Fruit fly (Drosophila melanogaster) whole organism, embryonic: Measurements from ENCODE around the gene Nup98-96.
A peak's percentile ranks its signal among the peaks of the same experiment; 100 is the strongest.

ENCODE experiments used
- Ada2b ChIP-seq: fragments of 200-800 bp; sonication (Bioruptor generic); IDR thresholded peaks from 2 replicates; pipeline ENCODE4 v1.3.6; 2022; ENCODE audit warnings: missing biosample characterization, missing genetic modification characterization
- Adf1 ChIP-seq: fragments of 200-800 bp; sonication (Bioruptor generic); IDR thresholded peaks from 2 replicates; pipeline ENCODE4 v1.3.6; 2022; ENCODE audit warnings: missing biosample characterization, missing genetic modification characterization
- CG10321 ChIP-seq: fragments of 200-800 bp; sonication (Bioruptor generic); IDR thresholded peaks from 2 replicates; pipeline ENCODE4 v1.3.6; 2022; ENCODE audit warnings: missing biosample characterization, missing genetic modification characterization
- CG10462 ChIP-seq: fragments of 200-800 bp; sonication (Bioruptor generic); optimal IDR thresholded peaks from 2 replicates; lab custom pipeline; 2016; ENCODE audit warnings: missing biosample characterization, missing genetic modification characterization
- CG10959 ChIP-seq: fragments of 200-800 bp; sonication (Bioruptor generic); IDR thresholded peaks from 2 replicates; pipeline ENCODE4 v1.3.6; 2022; ENCODE audit warnings: missing biosample characterization, missing genetic modification characterization
- CG11085 ChIP-seq: fragments of 200-800 bp; sonication (Bioruptor generic); IDR thresholded peaks from 2 replicates; pipeline ENCODE4 v1.3.6; 2022; ENCODE audit warnings: missing biosample characterization, missing genetic modification characterization
- CG11560 ChIP-seq: fragments of 200-800 bp; sonication (Bioruptor generic); IDR thresholded peaks from 3 replicates; pipeline ENCODE4 v1.3.6; 2022; ENCODE audit warnings: missing biosample characterization, missing genetic modification characterization
- CG12155 ChIP-seq: fragments of 200-800 bp; sonication (Bioruptor generic); optimal IDR thresholded peaks from 3 replicates; lab custom pipeline; 2016; ENCODE audit warnings: missing biosample characterization, missing genetic modification characterization
- CG12659 ChIP-seq: fragments of 200-800 bp; sonication (Bioruptor generic); optimal IDR thresholded peaks from 3 replicates; lab custom pipeline; 2017; ENCODE audit warnings: mild to moderate bottlenecking, missing biosample characterization, missing genetic modification reagents, missing genetic modification characterization
- CG13287 ChIP-seq: fragments of 200-800 bp; sonication (Bioruptor generic); IDR thresholded peaks from 2 replicates; pipeline ENCODE4 v1.3.6; 2022; ENCODE audit warnings: missing biosample characterization, missing genetic modification characterization; ENCODE audit not compliant: partially characterized antibody
- CG13624 ChIP-seq: fragments of 200-800 bp; sonication (Bioruptor generic); optimal IDR thresholded peaks from 2 replicates; lab custom pipeline; 2016; ENCODE audit warnings: missing biosample characterization, missing genetic modification characterization
- CG14014 ChIP-seq: fragments of 200-800 bp; sonication (Bioruptor generic); IDR thresholded peaks from 2 replicates; pipeline ENCODE4 v1.3.6; 2022; ENCODE audit warnings: missing biosample characterization, missing genetic modification characterization
- CG34224 ChIP-seq: fragments of 200-800 bp; sonication (Bioruptor generic); IDR thresholded peaks from 3 replicates; pipeline ENCODE4 v1.3.6; 2022; ENCODE audit warnings: missing biosample characterization, missing genetic modification characterization; ENCODE audit not compliant: partially characterized antibody
- CG3838 ChIP-seq: fragments of 200-800 bp; sonication (Bioruptor generic); optimal IDR thresholded peaks from 3 replicates; lab custom pipeline; 2016; ENCODE audit warnings: missing biosample characterization, missing genetic modification characterization
- CG4360 ChIP-seq: fragments of 200-800 bp; sonication (Bioruptor generic); IDR thresholded peaks from 2 replicates; pipeline ENCODE4 v1.3.6; 2022; ENCODE audit warnings: missing biosample characterization, missing genetic modification characterization
- CG4404 ChIP-seq: fragments of 200-800 bp; sonication (Bioruptor generic); IDR thresholded peaks from 2 replicates; pipeline ENCODE4 v1.3.6; 2022; ENCODE audit warnings: missing biosample characterization, missing genetic modification characterization
- CG5245 ChIP-seq: fragments of 200-800 bp; sonication (Bioruptor generic); optimal IDR thresholded peaks from 3 replicates; lab custom pipeline; 2016; ENCODE audit warnings: missing biosample characterization, missing genetic modification characterization
- CG7556 ChIP-seq: fragments of 200-800 bp; sonication (Bioruptor generic); optimal IDR thresholded peaks from 2 replicates; lab custom pipeline; 2017; ENCODE audit warnings: missing biosample characterization, mild to moderate bottlenecking, missing genetic modification characterization
- CG7786 ChIP-seq: fragments of 200-800 bp; sonication (Bioruptor generic); optimal IDR thresholded peaks from 2 replicates; lab custom pipeline; 2016; ENCODE audit warnings: missing biosample characterization, missing genetic modification characterization
- CG7963 ChIP-seq: fragments of 200-800 bp; sonication (Bioruptor generic); IDR thresholded peaks from 3 replicates; pipeline ENCODE4 v1.3.6; 2022; ENCODE audit warnings: missing biosample characterization, missing genetic modification characterization; ENCODE audit not compliant: partially characterized antibody
- CG9609 ChIP-seq: fragments of 200-800 bp; sonication (Bioruptor generic); optimal IDR thresholded peaks from 3 replicates; lab custom pipeline; 2016; ENCODE audit warnings: missing biosample characterization, missing genetic modification characterization
- CG9797 ChIP-seq: fragments of 200-800 bp; sonication (Bioruptor generic); optimal IDR thresholded peaks from 3 replicates; lab custom pipeline; 2018; ENCODE audit warnings: missing biosample characterization, mild to moderate bottlenecking, missing genetic modification characterization
- CHES-1-like ChIP-seq: fragments of 200-800 bp; sonication (Bioruptor generic); optimal IDR thresholded peaks from 2 replicates; lab custom pipeline; 2016; ENCODE audit warnings: missing biosample characterization, missing genetic modification characterization
- Camta ChIP-seq: fragments of 200-800 bp; sonication (Bioruptor generic); optimal IDR thresholded peaks from 2 replicates; lab custom pipeline; 2016; ENCODE audit warnings: missing biosample characterization, missing genetic modification characterization
- Dbx ChIP-seq: fragments of 200-800 bp; sonication (Bioruptor generic); IDR thresholded peaks from 3 replicates; pipeline ENCODE4 v1.3.6; 2022; ENCODE audit warnings: missing biosample characterization, missing genetic modification characterization
- Dref ChIP-seq: fragments of 200-800 bp; sonication (Bioruptor generic); IDR thresholded peaks from 2 replicates; pipeline ENCODE4 v1.3.6; 2022; ENCODE audit warnings: missing biosample characterization, missing genetic modification characterization
- E2f2 ChIP-seq: fragments of 200-800 bp; sonication (Bioruptor generic); IDR thresholded peaks from 2 replicates; pipeline ENCODE4 v1.3.6; 2022; ENCODE audit warnings: missing biosample characterization, missing genetic modification characterization
- Eip74EF ChIP-seq, 2 experiments: fragments of 200-800 bp in 1 of 2; fragments of >200 bp in 1 of 2; sonication (Bioruptor generic) in 1 of 2; optimal IDR thresholded peaks; 2 replicates each; lab custom pipeline; 2017 to 2019; ENCODE audit warnings: missing biosample characterization in 2 of 2, missing genetic modification characterization in 2 of 2, mild to moderate bottlenecking in 1 of 2, moderate library complexity in 1 of 2
- Ets97D ChIP-seq: fragments of 200-800 bp; sonication (Bioruptor generic); optimal IDR thresholded peaks from 3 replicates; lab custom pipeline; 2016; ENCODE audit warnings: missing biosample characterization, missing genetic modification characterization
- Jarid2 ChIP-seq: fragments of 200-800 bp; sonication (Bioruptor generic); optimal IDR thresholded peaks from 3 replicates; lab custom pipeline; 2017; ENCODE audit warnings: mild to moderate bottlenecking, missing biosample characterization, missing genetic modification reagents, missing genetic modification characterization
- Lpt ChIP-seq: fragments of >200 bp; optimal IDR thresholded peaks from 2 replicates; lab custom pipeline; 2018; ENCODE audit warnings: missing biosample characterization, missing genetic modification characterization
- MBD-R2 ChIP-seq: fragments of 200-800 bp; sonication (Bioruptor generic); IDR thresholded peaks from 2 replicates; pipeline ENCODE4 v1.3.6; 2022; ENCODE audit warnings: missing biosample characterization, missing genetic modification characterization
- MESR4 ChIP-seq: fragments of 200-800 bp; sonication (Bioruptor generic); optimal IDR thresholded peaks from 2 replicates; lab custom pipeline; 2018; ENCODE audit warnings: missing biosample characterization, mild to moderate bottlenecking, missing genetic modification characterization, moderate library complexity
- Mad ChIP-seq: fragments of 200-800 bp; sonication (Bioruptor generic); optimal IDR thresholded peaks from 2 replicates; lab custom pipeline; 2016; ENCODE audit warnings: missing biosample characterization, missing genetic modification characterization
- Trl ChIP-seq, 3 experiments: fragments of >200 bp in 2 of 3; fragments of 200-800 bp in 1 of 3; sonication (Bioruptor generic) in 1 of 3; optimal IDR thresholded peaks; 2 replicates in 1 of 3; 3 replicates in 2 of 3; lab custom pipeline; 2016 to 2017; ENCODE audit warnings: missing biosample characterization in 1 of 3, missing genetic modification characterization in 1 of 3
- chm ChIP-seq: fragments of 200-800 bp; sonication (Bioruptor generic); IDR thresholded peaks from 2 replicates; pipeline ENCODE4 v1.3.6; 2022; ENCODE audit warnings: missing biosample characterization, missing genetic modification characterization
- ci ChIP-seq: fragments of 200-800 bp; sonication (Bioruptor generic); IDR thresholded peaks from 3 replicates; pipeline ENCODE4 v1.3.6; 2022; ENCODE audit warnings: missing biosample characterization, missing genetic modification characterization
- dpn ChIP-seq, 2 experiments: fragments of 200-800 bp; sonication (Bioruptor generic); optimal IDR thresholded peaks; 3 replicates each; lab custom pipeline; 2016; ENCODE audit warnings: missing biosample characterization in 2 of 2, missing genetic modification characterization in 2 of 2
- eyg ChIP-seq: fragments of 200-800 bp; sonication (Bioruptor generic); optimal IDR thresholded peaks from 3 replicates; lab custom pipeline; 2016; ENCODE audit warnings: missing biosample characterization, missing genetic modification characterization
- grn ChIP-seq: fragments of 200-800 bp; sonication (Bioruptor generic); optimal IDR thresholded peaks from 3 replicates; lab custom pipeline; 2017; ENCODE audit warnings: missing biosample characterization, missing genetic modification characterization
- hkb ChIP-seq, 2 experiments: fragments of 200-800 bp in 1 of 2; fragments of >200 bp in 1 of 2; sonication (Bioruptor generic) in 1 of 2; IDR thresholded peaks in 1 of 2; optimal IDR thresholded peaks in 1 of 2; 2 replicates each; pipeline versions ENCODE4 v1.3.6 to Lab custom; 2017 to 2022; ENCODE audit warnings: missing biosample characterization in 1 of 2, missing genetic modification characterization in 1 of 2
- lbe ChIP-seq: fragments of 200-800 bp; sonication (Bioruptor generic); optimal IDR thresholded peaks from 2 replicates; lab custom pipeline; 2016; ENCODE audit warnings: missing biosample characterization, mild to moderate bottlenecking, missing genetic modification characterization
- maf-S ChIP-seq: fragments of 200-800 bp; sonication (Bioruptor generic); optimal IDR thresholded peaks from 2 replicates; lab custom pipeline; 2016; ENCODE audit warnings: missing biosample characterization, missing genetic modification characterization
- nom ChIP-seq: fragments of 200-800 bp; sonication (Bioruptor generic); optimal IDR thresholded peaks from 2 replicates; lab custom pipeline; 2017; ENCODE audit warnings: missing biosample characterization, missing genetic modification characterization, mild to moderate bottlenecking, moderate library complexity, missing genetic modification reagents
- onecut ChIP-seq: fragments of 200-800 bp; sonication (Bioruptor generic); IDR thresholded peaks from 2 replicates; pipeline ENCODE4 v1.3.6; 2022; ENCODE audit warnings: missing biosample characterization, missing genetic modification characterization
- pb ChIP-seq: fragments of 200-800 bp; sonication (Bioruptor generic); optimal IDR thresholded peaks from 3 replicates; lab custom pipeline; 2016; ENCODE audit warnings: missing biosample characterization, missing genetic modification characterization
- pho ChIP-seq: fragments of 200-800 bp; sonication (Bioruptor generic); optimal IDR thresholded peaks from 2 replicates; lab custom pipeline; 2016; ENCODE audit warnings: missing biosample characterization, missing genetic modification characterization
- pita ChIP-seq: fragments of 200-800 bp; sonication (Bioruptor generic); optimal IDR thresholded peaks from 2 replicates; lab custom pipeline; 2017; ENCODE audit warnings: missing biosample characterization, mild to moderate bottlenecking, missing genetic modification characterization
- pum ChIP-seq: fragments of 200-800 bp; sonication (Bioruptor generic); optimal IDR thresholded peaks from 2 replicates; lab custom pipeline; 2016; ENCODE audit warnings: missing biosample characterization, missing genetic modification characterization
- slbo ChIP-seq: fragments of 200-800 bp; sonication (Bioruptor generic); IDR thresholded peaks from 2 replicates; pipeline ENCODE4 v1.3.6; 2022; ENCODE audit warnings: missing biosample characterization, missing genetic modification characterization
- zen ChIP-seq: fragments of 200-800 bp; sonication (Bioruptor generic); optimal IDR thresholded peaks from 3 replicates; lab custom pipeline; 2018; ENCODE audit warnings: missing biosample characterization, mild to moderate bottlenecking, missing genetic modification characterization, moderate library complexity

Gene Nup98-96

DNA sequence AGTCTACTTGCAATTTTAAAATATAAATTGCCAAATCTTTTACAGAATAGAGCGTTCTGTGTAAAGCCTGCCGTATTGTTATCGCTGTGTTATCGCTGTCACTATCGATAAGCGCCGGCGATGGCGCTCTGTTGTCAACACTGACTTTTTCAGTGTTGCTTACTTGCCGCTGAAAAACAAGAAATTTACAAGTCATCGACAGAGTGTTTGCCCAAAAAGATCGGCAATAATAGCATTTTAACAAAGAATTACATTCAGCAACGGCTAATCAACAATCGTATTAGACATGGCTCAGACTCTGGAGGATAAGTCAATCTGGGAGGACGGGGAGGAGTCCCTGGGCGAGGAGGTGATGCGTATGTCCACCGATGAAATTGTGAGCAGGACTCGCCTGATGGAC, 28.7 kb downstream of the Nup98-96 start, which contains the start of the genes RanBP3 and Rpt5 (continued):
- TF ChIP-seq lbe (GFP tag; lab: Kevin White, UChicago): peak; percentile 78
- TF ChIP-seq CHES-1-like (GFP tag; lab: Kevin White, UChicago): peak; percentile 86
- TF ChIP-seq CG13287 (GFP tag; lab: Robert Waterston, UW): peak; percentile 88
- no peak for TF ChIP-seq pita (GFP tag; lab: Kevin White, UChicago)
- TF ChIP-seq Adf1 (GFP tag; lab: Robert Waterston, UW): peak; percentile 47
- TF ChIP-seq CG10321 (GFP tag; lab: Robert Waterston, UW): no peak
- peak; percentile 82 for TF ChIP-seq CG12659
- peak; percentile 36 for TF ChIP-seq pb (GFP tag; lab: Kevin White, UChicago)
- TF ChIP-seq Ets97D (GFP tag; lab: Kevin White, UChicago): peak; percentile 72
- no peak for TF ChIP-seq Ada2b (GFP tag; lab: Robert Waterston, UW)
- TF ChIP-seq CG9609 (GFP tag; lab: Kevin White, UChicago): peak; percentile 59
- TF ChIP-seq onecut (GFP tag; lab: Robert Waterston, UW): peak; percentile 27; the same call in 1 of the 2 replicates
- TF ChIP-seq CG12155: peak; percentile 61
- TF ChIP-seq Eip74EF (GFP tag; optimal IDR thresholded peaks at IDR 0.05; lab: Kevin White, UChicago): no peak
- TF ChIP-seq eyg (GFP tag; lab: Kevin White, UChicago): peak; percentile 40
- TF ChIP-seq nom (GFP tag; lab: Kevin White, UChicago): peak; percentile 62
- no peak for TF ChIP-seq CG3838 (GFP tag; lab: Kevin White, UChicago)
- peak; percentile 75; the same call in 2 of the 3 replicates for TF ChIP-seq ci (GFP tag; lab: Robert Waterston, UW)
- TF ChIP-seq CG10959: no peak
- TF ChIP-seq CG14014 (GFP tag; lab: Robert Waterston, UW): 0 out of 2 replicates have a peak, but pooled peaks have one; percentile 30
- TF ChIP-seq CG4360 (GFP tag; lab: Robert Waterston, UW): no peak
- TF ChIP-seq Dbx: peak; percentile 59; the same call in 2 of the 3 replicates
- TF ChIP-seq CG5245 (GFP tag; lab: Kevin White, UChicago): peak; percentile 7
- peak; percentile 63 for TF ChIP-seq maf-S (GFP tag; lab: Kevin White, UChicago)
- TF ChIP-seq CG7963 (GFP tag; lab: Robert Waterston, UW): peak; percentile 76
- TF ChIP-seq CG7556 (GFP tag; lab: Kevin White, UChicago): peak; percentile 17
- TF ChIP-seq CG34224 (GFP tag; lab: Robert Waterston, UW): peak; percentile 92
- peak; percentile 70 for TF ChIP-seq CG13624 (GFP tag; lab: Kevin White, UChicago)
- peak; percentile 40 for TF ChIP-seq CG9797
- no peak for TF ChIP-seq Jarid2 (GFP tag; lab: Kevin White, UChicago)
- no peak for TF ChIP-seq Mad (GFP tag; lab: Kevin White, UChicago)
- TF ChIP-seq Lpt: no peak
- TF ChIP-seq pum (GFP tag; lab: Kevin White, UChicago): peak; percentile 34
- TF ChIP-seq CG4404 (GFP tag; lab: Robert Waterston, UW): no peak
- TF ChIP-seq CG11085 (GFP tag; lab: Robert Waterston, UW): peak; percentile 66
- TF ChIP-seq E2f2 (GFP tag; lab: Robert Waterston, UW): peak; percentile 57
- TF ChIP-seq pho: peak; percentile 75
- TF ChIP-seq CG7786 (GFP tag; lab: Kevin White, UChicago): peak; percentile 65
- TF ChIP-seq hkb (optimal IDR thresholded peaks at IDR 0.05; lab: Kevin White, UChicago): no peak
- 0 out of 2 replicates have a peak, but pooled peaks have one; percentile 20 for TF ChIP-seq hkb (GFP tag; IDR thresholded peaks at IDR 0.05; lab: Robert Waterston, UW)
- TF ChIP-seq zen: no peak
- TF ChIP-seq Dref: peak; percentile 95
- peak; percentile 89 for TF ChIP-seq MESR4 (GFP tag; lab: Kevin White, UChicago)
- peak; percentile 83 for TF ChIP-seq slbo (GFP tag; lab: Robert Waterston, UW)
- TF ChIP-seq dpn (GFP tag; optimal IDR thresholded peaks at IDR 0.05; lab: Kevin White, UChicago): peak; percentile 62 to 78
- TF ChIP-seq grn (GFP tag; lab: Kevin White, UChicago): no peak
- TF ChIP-seq CG11560: no peak
- peak; percentile 30; the same call in 1 of the 2 replicates for TF ChIP-seq chm (GFP tag; lab: Robert Waterston, UW)
- peak; percentile 6 for TF ChIP-seq Camta
- peak; percentile 0 for TF ChIP-seq CG10462
- TF ChIP-seq MBD-R2 (GFP tag; lab: Robert Waterston, UW): peak; percentile 95
- TF ChIP-seq Trl (optimal IDR thresholded peaks at IDR 0.05; lab: Kevin White, UChicago): no peak
- peak; percentile 50 for TF ChIP-seq Trl (GFP tag; optimal IDR thresholded peaks at IDR 0.05; lab: Kevin White, UChicago)
